Worm (Caenorhabditis elegans) whole organism, L3 larva: ENCODE results near the gene W09H1.1.

ENCODE experiments used
- R02D3.7 ChIP-seq: fragments of 150-350 bp; optimal IDR thresholded peaks from 2 replicates; lab custom pipeline; 2014; ENCODE audit warnings: missing biosample characterization, missing genetic modification characterization
- ZK546.5 ChIP-seq: sonication (generic microtip); optimal IDR thresholded peaks from 2 replicates; lab custom pipeline; 2017; ENCODE audit warnings: missing biosample characterization, missing genetic modification characterization
- aly-2 ChIP-seq: fragments of 150-350 bp; optimal IDR thresholded peaks from 2 replicates; lab custom pipeline; 2014; ENCODE audit warnings: missing biosample characterization, missing genetic modification characterization
- ama-1 ChIP-seq: fragments of 150-350 bp; optimal IDR thresholded peaks from 2 replicates; lab custom pipeline; 2018
- ceh-16 ChIP-seq: sonication (generic microtip); optimal IDR thresholded peaks from 2 replicates; lab custom pipeline; 2017; ENCODE audit warnings: missing biosample characterization, missing genetic modification characterization
- ceh-28 ChIP-seq: fragments of 150-350 bp; optimal IDR thresholded peaks from 2 replicates; lab custom pipeline; 2014; ENCODE audit warnings: missing biosample characterization, missing genetic modification reagents, missing genetic modification characterization
- ceh-82 ChIP-seq: fragments of 150-350 bp; optimal IDR thresholded peaks from 2 replicates; lab custom pipeline; 2014; ENCODE audit warnings: missing biosample characterization, missing genetic modification characterization
- ceh-9 ChIP-seq: sonication (generic microtip); optimal IDR thresholded peaks from 2 replicates; lab custom pipeline; 2018; ENCODE audit warnings: missing biosample characterization, missing genetic modification characterization
- daf-12 ChIP-seq: fragments of 150-350 bp; optimal IDR thresholded peaks from 2 replicates; lab custom pipeline; 2014; ENCODE audit warnings: missing biosample characterization, missing genetic modification reagents, missing genetic modification characterization
- egl-5 ChIP-seq: fragments of 150-350 bp; optimal IDR thresholded peaks from 2 replicates; lab custom pipeline; 2017; ENCODE audit warnings: missing biosample characterization, missing genetic modification reagents, missing genetic modification characterization, inconsistent platforms
- elt-1 ChIP-seq: fragments of 150-350 bp; optimal IDR thresholded peaks from 2 replicates; lab custom pipeline; 2014; ENCODE audit warnings: missing biosample characterization, missing genetic modification characterization
- elt-2 ChIP-seq: sonication (generic microtip); optimal IDR thresholded peaks from 2 replicates; lab custom pipeline; 2016; ENCODE audit warnings: missing genetic modification reagents, mild to moderate bottlenecking, missing genetic modification characterization, missing compliant biosample characterization
- elt-3 ChIP-seq, 3 experiments: fragments of 150-350 bp in 1 of 3; sonication (generic microtip) in 2 of 3; optimal IDR thresholded peaks; 2 replicates in 2 of 3; 4 replicates in 1 of 3; lab custom pipeline; 2014 to 2017; ENCODE audit warnings: missing biosample characterization in 3 of 3, missing genetic modification characterization in 3 of 3
- eor-1 ChIP-seq, 2 experiments: fragments of 150-350 bp; optimal IDR thresholded peaks; 2 replicates each; lab custom pipeline; 2014 to 2018; ENCODE audit warnings: missing biosample characterization in 2 of 2, missing genetic modification characterization in 2 of 2
- fkh-10 ChIP-seq: sonication (generic microtip); optimal IDR thresholded peaks from 2 replicates; lab custom pipeline; 2017; ENCODE audit warnings: missing biosample characterization, missing genetic modification reagents, missing genetic modification characterization
- fkh-2 ChIP-seq: fragments of 150-350 bp; optimal IDR thresholded peaks from 2 replicates; lab custom pipeline; 2014; ENCODE audit warnings: missing biosample characterization, missing genetic modification reagents, missing genetic modification characterization
- jun-1 ChIP-seq: fragments of 150-350 bp; optimal IDR thresholded peaks from 2 replicates; lab custom pipeline; 2014; ENCODE audit warnings: missing biosample characterization, missing genetic modification reagents, missing genetic modification characterization
- lin-15B ChIP-seq: fragments of 150-350 bp; optimal IDR thresholded peaks from 2 replicates; lab custom pipeline; 2014; ENCODE audit warnings: missing biosample characterization, missing genetic modification characterization
- lin-39 ChIP-seq: fragments of 150-350 bp; optimal IDR thresholded peaks from 2 replicates; lab custom pipeline; 2018; ENCODE audit warnings: missing biosample characterization, missing genetic modification reagents, missing genetic modification characterization
- mdl-1 ChIP-seq: fragments of 150-350 bp; optimal IDR thresholded peaks from 2 replicates; lab custom pipeline; 2014; ENCODE audit warnings: missing biosample characterization, missing genetic modification characterization
- mml-1 ChIP-seq: fragments of 150-350 bp; sonication (generic microtip); optimal IDR thresholded peaks from 3 replicates; lab custom pipeline; 2014; ENCODE audit warnings: missing biosample characterization, missing genetic modification characterization
- nfya-1 ChIP-seq: sonication (generic microtip); optimal IDR thresholded peaks from 2 replicates; lab custom pipeline; 2017; ENCODE audit warnings: missing genetic modification characterization, mild to moderate bottlenecking, missing compliant biosample characterization, antibody characterized with exemption, moderate library complexity; ENCODE audit not compliant: insufficient read depth
- nhr-11 ChIP-seq: fragments of 150-350 bp; optimal IDR thresholded peaks from 2 replicates; lab custom pipeline; 2014; ENCODE audit warnings: missing biosample characterization, missing genetic modification characterization
- nhr-12 ChIP-seq: fragments of 150-350 bp; optimal IDR thresholded peaks from 2 replicates; lab custom pipeline; 2014; ENCODE audit warnings: missing biosample characterization, missing genetic modification characterization
- nhr-237 ChIP-seq: fragments of 150-350 bp; optimal IDR thresholded peaks from 2 replicates; lab custom pipeline; 2014; ENCODE audit warnings: missing biosample characterization, missing genetic modification characterization
- nhr-25 ChIP-seq: sonication (generic microtip); optimal IDR thresholded peaks from 2 replicates; lab custom pipeline; 2017; ENCODE audit warnings: missing biosample characterization, missing genetic modification characterization
- nhr-28 ChIP-seq: fragments of 150-350 bp; optimal IDR thresholded peaks from 2 replicates; lab custom pipeline; 2014; ENCODE audit warnings: missing biosample characterization, missing genetic modification characterization
- nhr-43 ChIP-seq: sonication (generic microtip); optimal IDR thresholded peaks from 2 replicates; lab custom pipeline; 2016; ENCODE audit warnings: mild to moderate bottlenecking, missing genetic modification characterization, missing compliant biosample characterization; ENCODE audit not compliant: poor library complexity, severe bottlenecking
- nhr-67 ChIP-seq: fragments of 150-350 bp; optimal IDR thresholded peaks from 2 replicates; lab custom pipeline; 2014; ENCODE audit warnings: missing biosample characterization, missing genetic modification characterization
- nhr-76 ChIP-seq: fragments of 150-350 bp; sonication (generic microtip); optimal IDR thresholded peaks from 5 replicates; lab custom pipeline; 2014; ENCODE audit warnings: missing biosample characterization, missing genetic modification characterization
- nhr-77 ChIP-seq: fragments of 150-350 bp; optimal IDR thresholded peaks from 2 replicates; lab custom pipeline; 2014; ENCODE audit warnings: missing biosample characterization, missing genetic modification characterization
- pha-4 ChIP-seq: fragments of 150-350 bp; optimal IDR thresholded peaks from 2 replicates; lab custom pipeline; 2014; ENCODE audit warnings: missing biosample characterization, missing genetic modification reagents, missing genetic modification characterization
- pqm-1 ChIP-seq: fragments of 150-350 bp; optimal IDR thresholded peaks from 2 replicates; lab custom pipeline; 2017; ENCODE audit warnings: missing biosample characterization, missing genetic modification characterization, inconsistent platforms
- sea-2 ChIP-seq: fragments of 150-350 bp; sonication (generic microtip); optimal IDR thresholded peaks from 4 replicates; lab custom pipeline; 2014; ENCODE audit warnings: missing biosample characterization, missing genetic modification reagents, missing genetic modification characterization
- snpc-4 ChIP-seq: fragments of 150-350 bp; optimal IDR thresholded peaks from 2 replicates; lab custom pipeline; 2014; ENCODE audit warnings: missing biosample characterization, missing genetic modification characterization
- tbx-2 ChIP-seq: sonication (generic microtip); optimal IDR thresholded peaks from 2 replicates; lab custom pipeline; 2016; ENCODE audit warnings: mild to moderate bottlenecking, missing genetic modification characterization, missing compliant biosample characterization
- unc-39 ChIP-seq: sonication (generic microtip); optimal IDR thresholded peaks from 4 replicates; lab custom pipeline; 2017; ENCODE audit warnings: missing biosample characterization, missing genetic modification characterization
- unc-62 ChIP-seq: fragments of 150-350 bp; sonication (generic microtip); optimal IDR thresholded peaks from 4 replicates; lab custom pipeline; 2014; ENCODE audit warnings: missing biosample characterization, missing genetic modification reagents, missing genetic modification characterization
- zag-1 ChIP-seq: fragments of 150-350 bp; optimal IDR thresholded peaks from 2 replicates; lab custom pipeline; 2014; ENCODE audit warnings: missing biosample characterization, missing genetic modification characterization
- ztf-11 ChIP-seq: fragments of 150-350 bp; optimal IDR thresholded peaks from 2 replicates; lab custom pipeline; 2014; ENCODE audit warnings: missing biosample characterization, missing genetic modification characterization
- ztf-4 ChIP-seq: fragments of 150-350 bp; optimal IDR thresholded peaks from 2 replicates; lab custom pipeline; 2014; ENCODE audit warnings: missing biosample characterization, missing genetic modification characterization

Gene W09H1.1

DNA sequence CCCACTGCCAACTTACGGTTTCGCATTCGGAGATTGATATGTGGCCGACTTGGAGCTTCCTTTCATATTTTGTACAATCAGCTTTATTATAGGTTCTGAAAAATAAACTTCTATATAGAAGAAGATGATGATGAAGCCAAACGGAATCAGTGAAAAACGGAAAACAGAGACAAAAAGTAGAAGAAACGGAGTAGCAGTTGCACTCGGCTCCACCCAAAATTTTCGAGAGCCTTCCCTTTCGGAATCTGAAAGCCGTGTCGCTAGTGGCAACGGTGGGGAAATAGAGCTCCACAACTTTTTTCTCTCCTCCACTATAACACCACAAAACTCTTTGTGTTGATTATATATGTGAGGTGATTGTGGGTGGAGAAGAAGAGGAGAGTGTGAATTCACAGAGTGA is at the start of gene W09H1.1:
Gene W09H1.1, minus strand, starts transcription at position 101 of the 400 bp plus-strand sequence.
- TF ChIP-seq lin-15B (tag; lab: Kevin White, UChicago) (no peak), sea-2 (GFP tag; lab: Kevin White, UChicago) (no peak), ztf-4 (tag; lab: Kevin White, UChicago) (no peak), nhr-77 (tag; lab: Kevin White, UChicago) (no peak), unc-39 (tag; lab: Kevin White, UChicago) (no peak), tbx-2 (tag; lab: Kevin White, UChicago) (no peak), nhr-28 (no peak), egl-5 (tag; lab: Kevin White, UChicago) (no peak), ama-1 (lab: Kevin White, UChicago) (no peak), elt-1 (tag; lab: Kevin White, UChicago) (no peak), nhr-12 (tag; lab: Kevin White, UChicago) (no peak), pqm-1 (tag; lab: Kevin White, UChicago) (no peak), aly-2 (no peak)
- TF ChIP-seq, all 47 proteins: peak for 0

DNA sequence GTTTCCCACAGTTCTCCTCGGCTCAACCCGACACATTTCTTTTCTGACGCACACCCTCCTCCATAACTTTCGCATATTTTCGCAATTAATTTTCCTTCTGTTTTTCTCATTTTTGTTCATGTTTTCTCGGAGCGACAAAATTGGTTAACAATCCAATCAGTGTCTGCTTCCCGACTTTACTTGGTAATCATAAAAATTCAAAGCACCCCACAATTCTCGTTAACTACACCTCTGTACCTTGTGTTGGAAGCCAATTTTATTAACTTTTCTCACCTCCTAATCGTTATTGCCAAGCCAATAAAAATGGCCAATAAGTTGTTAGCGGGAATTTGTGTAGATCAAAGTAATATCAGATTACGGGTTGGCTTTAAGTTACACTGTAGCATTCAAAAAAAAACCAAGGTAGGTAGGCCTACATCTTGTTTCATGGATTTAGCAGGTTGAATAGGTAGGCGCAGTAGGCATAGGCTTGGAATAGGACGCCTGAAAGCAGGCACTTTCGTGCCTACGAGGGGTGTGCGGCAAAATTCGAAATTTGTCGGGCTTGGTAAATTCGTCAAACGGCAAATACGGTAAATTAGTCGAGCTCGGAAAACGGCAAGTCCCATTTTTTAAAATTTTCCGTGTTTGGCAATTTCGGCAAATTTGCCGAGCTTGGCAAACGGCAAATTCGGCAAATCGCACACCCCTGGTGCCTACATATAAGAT is 49.3 kb upstream of the W09H1.1 start:
- TF ChIP-seq fkh-2 (tag; lab: Kevin White, UChicago) (no peak), ceh-9 (tag; lab: Kevin White, UChicago) (no peak), nhr-11 (tag; lab: Kevin White, UChicago) (peak; percentile 90), ceh-16 (tag; lab: Kevin White, UChicago) (no peak), elt-2 (tag; lab: Kevin White, UChicago) (no peak)

DNA sequence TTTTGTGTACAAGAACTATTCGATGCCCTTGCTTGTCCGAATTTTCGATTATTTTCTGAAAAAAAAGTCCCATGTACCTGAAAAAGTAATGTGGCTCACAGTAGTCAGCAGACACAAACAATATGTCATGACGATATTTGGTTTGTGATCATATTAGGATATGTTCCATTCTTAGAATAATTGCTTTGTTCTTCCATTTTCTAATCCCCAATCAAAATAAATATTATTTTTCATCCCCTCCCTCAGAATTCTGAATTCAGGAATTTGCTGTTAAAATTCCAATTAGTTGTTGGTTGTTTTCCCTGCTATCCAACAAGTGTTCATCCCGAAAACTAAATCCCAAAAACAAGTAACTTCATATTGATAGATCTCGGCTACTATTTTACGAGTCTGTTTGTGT is 38.0 kb upstream of the W09H1.1 start:
- TF ChIP-seq elt-3 (tag; optimal IDR thresholded peaks at IDR 0.05; lab: Kevin White, UChicago) = no peak
- TF ChIP-seq nhr-25 (tag; lab: Kevin White, UChicago) = no peak
- TF ChIP-seq aly-2 = no peak
- no peak for TF ChIP-seq eor-1 (tag; optimal IDR thresholded peaks at IDR 0.05; lab: Kevin White, UChicago)
- TF ChIP-seq ztf-4 (tag; lab: Kevin White, UChicago) = no peak
- no peak for TF ChIP-seq nfya-1 (tag; lab: Kevin White, UChicago)
- TF ChIP-seq lin-15B (tag; lab: Kevin White, UChicago) = no peak
- TF ChIP-seq pqm-1 (tag; lab: Kevin White, UChicago) = no peak
- TF ChIP-seq nhr-67 (tag; lab: Kevin White, UChicago) = no peak
- no peak for TF ChIP-seq R02D3.7 (tag; lab: Kevin White, UChicago)
- no peak for TF ChIP-seq nhr-237
- TF ChIP-seq pha-4 = no peak
- no peak for TF ChIP-seq lin-39
- TF ChIP-seq ztf-11 (tag; lab: Kevin White, UChicago) = no peak
- no peak for TF ChIP-seq ZK546.5 (tag; lab: Kevin White, UChicago)

DNA sequence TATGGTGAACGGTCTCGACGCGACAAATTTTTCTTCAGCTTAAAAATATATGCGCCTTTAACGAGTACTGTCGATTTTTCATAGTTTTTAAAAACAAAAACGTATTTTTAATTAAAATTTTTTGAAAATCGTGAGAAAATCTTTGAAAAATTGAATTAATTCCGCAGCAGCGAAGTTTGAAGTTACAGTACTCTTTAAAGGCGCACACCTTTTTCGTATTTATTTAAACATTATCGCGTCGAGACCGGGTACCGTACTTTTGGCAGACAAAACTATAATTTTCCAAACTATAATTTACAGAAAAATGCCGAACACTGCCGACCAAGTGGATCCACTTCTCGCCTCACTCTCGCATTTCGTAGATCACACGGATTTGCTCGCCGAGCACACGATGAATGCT is 34.4 kb upstream of the W09H1.1 start, which contains the start of gene F15D4.2:
Gene F15D4.2, plus strand, starts transcription at position 301 of the 400 bp plus-strand sequence.
- TF ChIP-seq daf-12 (tag; lab: Kevin White, UChicago) (no peak), fkh-2 (tag; lab: Kevin White, UChicago) (no peak), tbx-2 (tag; lab: Kevin White, UChicago) (no peak)
- TF ChIP-seq, all 47 proteins: peak for 0

DNA sequence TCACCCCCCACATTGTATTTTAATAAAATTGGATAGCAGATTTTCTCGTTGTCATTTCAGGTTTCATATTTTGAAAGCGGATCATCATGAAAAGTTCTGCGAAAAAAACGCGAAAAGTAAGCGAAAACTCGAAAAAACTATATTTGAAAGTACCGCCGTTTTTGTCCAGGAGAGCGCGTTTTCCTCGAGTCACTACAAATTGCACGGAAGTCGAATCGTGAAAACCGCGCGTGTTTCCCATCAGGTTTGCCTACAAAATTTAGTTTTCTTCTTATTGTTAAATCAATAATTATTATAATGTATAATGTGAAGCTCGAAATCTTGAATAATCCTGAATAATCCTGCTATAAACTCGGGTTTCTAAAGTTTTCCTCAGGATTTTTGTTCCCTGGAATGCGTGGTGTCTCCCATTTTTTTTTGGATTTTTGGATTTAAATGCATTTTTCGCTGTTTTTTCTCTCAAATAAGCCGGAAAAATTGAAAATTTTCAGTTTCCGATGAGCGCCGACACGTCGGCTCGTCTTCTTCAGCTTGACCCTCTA is 18.4 kb upstream of the W09H1.1 start, which contains the start of gene btf-1:
Gene btf-1, plus strand, starts transcription at position 492 of the 542 bp plus-strand sequence.
- no peak for TF ChIP-seq nhr-76 (tag; lab: Kevin White, UChicago)
- TF ChIP-seq egl-5 (tag; lab: Kevin White, UChicago) = peak; percentile 50
- TF ChIP-seq ZK546.5 (tag; lab: Kevin White, UChicago) = no peak
- peak; percentile 76 for TF ChIP-seq nhr-77 (tag; lab: Kevin White, UChicago)
- TF ChIP-seq mdl-1 (tag; lab: Kevin White, UChicago) = no peak
- no peak for TF ChIP-seq tbx-2 (tag; lab: Kevin White, UChicago)
- peak; percentile 5 for TF ChIP-seq pqm-1 (tag; lab: Kevin White, UChicago)
- no peak for TF ChIP-seq nhr-12 (tag; lab: Kevin White, UChicago)
- TF ChIP-seq snpc-4 (tag; lab: Kevin White, UChicago) = peak; percentile 41
- peak; percentile 70 for TF ChIP-seq fkh-10 (GFP tag; lab: Kevin White, UChicago)
- no peak for TF ChIP-seq zag-1 (tag; lab: Kevin White, UChicago)
- peak; percentile 66 for TF ChIP-seq R02D3.7 (tag; lab: Kevin White, UChicago)
- TF ChIP-seq nhr-237 = no peak
- TF ChIP-seq ceh-82 (tag; lab: Kevin White, UChicago) = no peak
- no peak for TF ChIP-seq nhr-43 (tag; lab: Kevin White, UChicago)
- peak; percentile 51 for TF ChIP-seq elt-2 (tag; lab: Kevin White, UChicago)
- TF ChIP-seq jun-1 (tag; lab: Kevin White, UChicago) = peak; percentile 54
- TF ChIP-seq mml-1 (tag; lab: Kevin White, UChicago) = no peak
- peak; percentile 20 for TF ChIP-seq nhr-25 (tag; lab: Kevin White, UChicago)
- TF ChIP-seq ceh-28 (tag; lab: Kevin White, UChicago) = peak; percentile 45
- no peak for TF ChIP-seq aly-2
- no peak for TF ChIP-seq ztf-4 (tag; lab: Kevin White, UChicago)
- TF ChIP-seq elt-1 (tag; lab: Kevin White, UChicago) = no peak
- no peak for TF ChIP-seq unc-62
- TF ChIP-seq daf-12 (tag; lab: Kevin White, UChicago) = no peak
- no peak for TF ChIP-seq nhr-28
